Worm (Caenorhabditis elegans): ENCODE measurements around the gene osg-1.

Gene osg-1

ce11 chrIII:5442711-5443253 lies 44.6 kb upstream of the osg-1 start, which contains the start of the genes T24G10.2 and disl-2 (continued):
- peak; percentile 43 for TF ChIP-seq hmg-11 (tag; optimal IDR thresholded peaks at IDR 0.05)
- TF ChIP-seq tbx-2 (tag; optimal IDR thresholded peaks at IDR 0.05), result no peak

- TF ChIP-seq egl-27 (tag; optimal IDR thresholded peaks at IDR 0.05) (no peak), lin-15B (tag; optimal IDR thresholded peaks at IDR 0.05) (peak; percentile 53), ZK546.5 (tag; optimal IDR thresholded peaks at IDR 0.05) (no peak), nfya-1 (tag; optimal IDR thresholded peaks at IDR 0.05; ENCODE audit: insufficient read depth) (peak; percentile 58), lin-39 (tag; optimal IDR thresholded peaks at IDR 0.05) (peak; percentile 40), nhr-11 (tag; optimal IDR thresholded peaks at IDR 0.05) (no peak), pha-4 (tag; optimal IDR thresholded peaks at IDR 0.05) (peak; percentile 51), eor-1 (tag; optimal IDR thresholded peaks at IDR 0.05) (no peak), unc-39 (tag; optimal IDR thresholded peaks at IDR 0.05) (no peak), elt-1 (tag; optimal IDR thresholded peaks at IDR 0.05) (no peak), nhr-23 (tag; optimal IDR thresholded peaks at IDR 0.05) (peak; percentile 22), R02D3.7 (tag; optimal IDR thresholded peaks at IDR 0.05) (no peak), nhr-12 (tag; optimal IDR thresholded peaks at IDR 0.05) (no peak), elt-2 (tag; optimal IDR thresholded peaks at IDR 0.05) (no peak), nhr-28 (tag; optimal IDR thresholded peaks at IDR 0.05) (no peak), pqm-1 (tag; optimal IDR thresholded peaks at IDR 0.05) (no peak), jun-1 (tag; optimal IDR thresholded peaks at IDR 0.05) (no peak)
Observed at ce11 chrIII:5448177-5448576, 39.2 kb upstream of the osg-1 start, which contains the start of gene skpt-1. Gene skpt-1 (minus strand): TSS chrIII:5448395.

- TF ChIP-seq tbx-2 (tag; optimal IDR thresholded peaks at IDR 0.05) (peak; percentile 11), pha-4 (tag; optimal IDR thresholded peaks at IDR 0.05) (peak; percentile 64), mml-1 (tag; optimal IDR thresholded peaks at IDR 0.05) (no peak), elt-2 (tag; optimal IDR thresholded peaks at IDR 0.05) (peak; percentile 26), lin-15B (tag; optimal IDR thresholded peaks at IDR 0.05) (peak; percentile 62), ceh-28 (tag; optimal IDR thresholded peaks at IDR 0.05) (peak; percentile 43), nfya-1 (tag; optimal IDR thresholded peaks at IDR 0.05; ENCODE audit: insufficient read depth) (peak; percentile 80), elt-1 (tag; optimal IDR thresholded peaks at IDR 0.05) (no peak), hmg-11 (tag; optimal IDR thresholded peaks at IDR 0.05) (peak; percentile 79), lin-39 (tag; optimal IDR thresholded peaks at IDR 0.05) (peak; percentile 80), egl-5 (tag; optimal IDR thresholded peaks at IDR 0.05) (peak; percentile 51), jun-1 (tag; optimal IDR thresholded peaks at IDR 0.05) (no peak)
Observed at ce11 chrIII:5449762-5450308, 37.5 kb upstream of the osg-1 start, which contains the start of gene F48E8.8. Gene F48E8.8 (minus strand): TSS chrIII:5449812.

- TF ChIP-seq skn-1 (tag; optimal IDR thresholded peaks at IDR 0.05) (no peak), eor-1 (tag; optimal IDR thresholded peaks at IDR 0.05) (no peak), mml-1 (tag; optimal IDR thresholded peaks at IDR 0.05) (no peak), nhr-23 (tag; optimal IDR thresholded peaks at IDR 0.05) (no peak), sea-2 (GFP tag; optimal IDR thresholded peaks at IDR 0.05) (no peak), elt-2 (tag; optimal IDR thresholded peaks at IDR 0.05) (no peak), nhr-11 (tag; optimal IDR thresholded peaks at IDR 0.05) (no peak), fos-1 (tag; optimal IDR thresholded peaks at IDR 0.05) (no peak), egl-5 (tag; optimal IDR thresholded peaks at IDR 0.05) (no peak), elt-1 (tag; optimal IDR thresholded peaks at IDR 0.05) (no peak), nhr-28 (tag; optimal IDR thresholded peaks at IDR 0.05) (no peak), elt-3 (tag; optimal IDR thresholded peaks at IDR 0.05) (no peak)
Observed at ce11 chrIII:5450430-5450829, 36.9 kb upstream of the osg-1 start, which contains the start of gene paa-1. Gene paa-1 (plus strand): TSS chrIII:5450730.

ce11 chrIII:5453290-5453689 lies 34.1 kb upstream of the osg-1 start, which contains the start of gene F48E8.4:
Gene F48E8.4 (plus strand): TSS chrIII:5453590.
- TF ChIP-seq nhr-25 (tag; optimal IDR thresholded peaks at IDR 0.05) (peak; percentile 13), nhr-43 (tag; optimal IDR thresholded peaks at IDR 0.05; ENCODE audit: poor library complexity, severe bottlenecking) (no peak)

- TF ChIP-seq nhr-25 (tag; optimal IDR thresholded peaks at IDR 0.05) (no peak), jun-1 (tag; optimal IDR thresholded peaks at IDR 0.05) (no peak)
Observed at ce11 chrIII:5461079-5461478, 26.3 kb upstream of the osg-1 start, which contains the start of gene F48E8.3. Gene F48E8.3 (plus strand): TSS chrIII:5461379.

Measured in whole organism, L3 larva.